Fruit fly (Drosophila melanogaster) Kc167 (cell line): ENCODE measurements around the gene CG43895.

ENCODE experiments used
- Myc ChIP-seq: fragments of >200 bp; optimal IDR thresholded peaks from 2 replicates; lab custom pipeline; 2017; ENCODE audit warnings: missing external identifiers
- Sin3A ChIP-seq: fragments of >200 bp; optimal IDR thresholded peaks from 2 replicates; lab custom pipeline; 2018; ENCODE audit warnings: missing external identifiers
- h ChIP-seq: fragments of >200 bp; optimal IDR thresholded peaks from 3 replicates; lab custom pipeline; 2018; ENCODE audit warnings: missing external identifiers
- insv ChIP-seq: fragments of >200 bp; optimal IDR thresholded peaks from 3 replicates; lab custom pipeline; 2018; ENCODE audit warnings: missing external identifiers
- psq ChIP-seq: fragments of >200 bp; optimal IDR thresholded peaks from 2 replicates; lab custom pipeline; 2017; ENCODE audit warnings: missing external identifiers
- ttk ChIP-seq: sonication (Bioruptor generic); optimal IDR thresholded peaks from 2 replicates; lab custom pipeline; 2017; ENCODE audit warnings: missing external identifiers

CG43895 gene

dm6 chr3L:21770328-21770727 is 43.2 kb downstream of the CG43895 start, which contains the start of gene Syn1:
Syn1 (minus strand) TSS chr3L:21770534.
- TF ChIP-seq ttk (no peak), Sin3A (no peak), psq (lab: Kevin White, UChicago) (no peak), Myc (lab: Kevin White, UChicago) (no peak), h (lab: Kevin White, UChicago) (no peak), insv (no peak)

- TF ChIP-seq Sin3A (no peak), psq (lab: Kevin White, UChicago) (no peak), h (lab: Kevin White, UChicago) (no peak), ttk (no peak), Myc (lab: Kevin White, UChicago) (no peak), insv (no peak)
Measured at dm6 chr3L:21769515-21769914, 44.0 kb downstream of the CG43895 start, which contains the start of gene CG7370. CG7370 (plus strand) TSS chr3L:21769815.

- TF ChIP-seq ttk (no peak), h (lab: Kevin White, UChicago) (no peak), Sin3A (no peak), Myc (lab: Kevin White, UChicago) (no peak), psq (lab: Kevin White, UChicago) (no peak), insv (no peak)
Measured at dm6 chr3L:21765931-21766330, 47.6 kb downstream of the CG43895 start.
